Worm (Caenorhabditis elegans): Measurements from ENCODE around the gene C24D10.49.
A peak's percentile ranks its signal among the peaks of the same experiment; 100 is the strongest.

Gene C24D10.49

DNA sequence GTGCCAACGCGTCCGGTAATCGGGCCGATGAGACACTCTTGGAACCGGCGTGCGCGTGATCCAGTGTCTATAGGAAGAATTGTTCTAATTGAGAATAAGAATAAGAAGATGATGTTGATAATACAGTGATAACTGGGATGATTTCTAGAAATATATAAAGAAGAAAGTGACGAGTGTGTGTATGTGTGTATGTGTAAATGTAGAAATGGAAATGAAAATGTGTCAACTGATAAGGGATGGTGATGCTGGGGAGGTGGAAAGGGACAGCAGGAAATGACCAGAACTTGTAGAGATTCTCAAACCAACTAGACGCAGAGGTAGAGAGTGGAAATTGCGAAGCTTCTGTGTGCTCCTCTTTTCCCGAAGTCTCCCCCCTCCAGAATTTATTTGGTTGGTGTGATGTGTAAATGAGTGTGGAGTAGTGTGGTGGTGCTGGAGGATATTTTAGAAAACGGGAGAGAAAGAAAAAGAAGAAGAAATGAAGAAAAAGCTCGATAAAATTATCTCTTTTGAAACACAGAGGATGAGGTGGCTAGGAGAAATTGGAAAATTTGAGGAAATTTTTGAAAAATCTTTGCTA, 23.2 kb downstream of the C24D10.49 start:
- TF ChIP-seq K09A11.1 (tag; optimal IDR thresholded peaks at IDR 0.05; ENCODE audit: insufficient read depth) (no peak), C08G9.2 (tag; optimal IDR thresholded peaks at IDR 0.05) (no peak), sdc-2 (tag; optimal IDR thresholded peaks at IDR 0.05) (no peak), ceh-22 (tag; optimal IDR thresholded peaks at IDR 0.05) (no peak), nfya-1 (tag; optimal IDR thresholded peaks at IDR 0.05) (peak; percentile 60), hlh-15 (tag; optimal IDR thresholded peaks at IDR 0.05) (no peak), ceh-31 (tag; optimal IDR thresholded peaks at IDR 0.05) (peak; percentile 27), unc-55 (GFP tag; optimal IDR thresholded peaks at IDR 0.05) (peak; percentile 25), ttx-3 (tag; optimal IDR thresholded peaks at IDR 0.05) (no peak), C38D4.7 (GFP tag; optimal IDR thresholded peaks at IDR 0.05) (no peak), gmeb-2 (tag; optimal IDR thresholded peaks at IDR 0.05) (no peak), Y22D7AL.16 (tag; optimal IDR thresholded peaks at IDR 0.05) (no peak), pag-3 (tag; optimal IDR thresholded peaks at IDR 0.05; ENCODE audit: borderline replicate concordance) (no peak), che-1 (tag; optimal IDR thresholded peaks at IDR 0.05) (no peak), ceh-18 (tag; optimal IDR thresholded peaks at IDR 0.05) (peak; percentile 66), lin-11 (tag; optimal IDR thresholded peaks at IDR 0.05) (no peak), fax-1 (tag; optimal IDR thresholded peaks at IDR 0.05) (no peak), ceh-9 (tag; optimal IDR thresholded peaks at IDR 0.05) (no peak), fkh-10 (GFP tag; optimal IDR thresholded peaks at IDR 0.05) (no peak), rnt-1 (tag; optimal IDR thresholded peaks at IDR 0.05) (peak; percentile 5), pha-2 (tag; optimal IDR thresholded peaks at IDR 0.05) (no peak), ama-1 (optimal IDR thresholded peaks at IDR 0.05) (no peak), ceh-24 (tag; optimal IDR thresholded peaks at IDR 0.05) (no peak), ets-4 (tag; optimal IDR thresholded peaks at IDR 0.05) (no peak), unc-42 (tag; optimal IDR thresholded peaks at IDR 0.05) (peak; percentile 42), tbx-2 (tag; optimal IDR thresholded peaks at IDR 0.05) (peak; percentile 17), fkh-6 (tag; optimal IDR thresholded peaks at IDR 0.05) (no peak), mec-3 (tag; optimal IDR thresholded peaks at IDR 0.05; ENCODE audit: borderline replicate concordance) (no peak), unc-3 (GFP tag; conservative IDR thresholded peaks at IDR 0.05) (no peak), unc-3 (tag; optimal IDR thresholded peaks at IDR 0.05) (no peak), elt-4 (tag; optimal IDR thresholded peaks at IDR 0.05) (no peak), pros-1 (tag; optimal IDR thresholded peaks at IDR 0.05) (no peak), elt-2 (tag; optimal IDR thresholded peaks at IDR 0.05) (no peak)

ce11 chrIV:5131781-5132180, 25.3 kb downstream of the C24D10.49 start:
- no peak for TF ChIP-seq gmeb-2 (tag; optimal IDR thresholded peaks at IDR 0.05)

- TF ChIP-seq sox-2 (GFP tag; IDR thresholded peaks at IDR 0.05): no peak
- TF ChIP-seq che-1 (tag; optimal IDR thresholded peaks at IDR 0.05): no peak
- TF ChIP-seq odd-2 (tag; optimal IDR thresholded peaks at IDR 0.05): no peak
- TF ChIP-seq ceh-24 (tag; optimal IDR thresholded peaks at IDR 0.05): no peak
- no peak for TF ChIP-seq nhr-11 (tag; optimal IDR thresholded peaks at IDR 0.05)
- no peak for TF ChIP-seq sdc-2 (tag; optimal IDR thresholded peaks at IDR 0.05)
- no peak for TF ChIP-seq ceh-45 (GFP tag; IDR thresholded peaks at IDR 0.05)
- no peak for TF ChIP-seq nfya-1 (tag; optimal IDR thresholded peaks at IDR 0.05)
- no peak for TF ChIP-seq pag-3 (tag; optimal IDR thresholded peaks at IDR 0.05; ENCODE audit: borderline replicate concordance)
- TF ChIP-seq pat-9 (tag; optimal IDR thresholded peaks at IDR 0.05): no peak
- no peak for TF ChIP-seq T23F11.4 (GFP tag; optimal IDR thresholded peaks at IDR 0.05)
- no peak for TF ChIP-seq pha-4 (tag; optimal IDR thresholded peaks at IDR 0.05)
- TF ChIP-seq K09A11.1 (tag; optimal IDR thresholded peaks at IDR 0.05; ENCODE audit: insufficient read depth): no peak
- TF ChIP-seq hlh-15 (tag; optimal IDR thresholded peaks at IDR 0.05): no peak
- no peak for TF ChIP-seq rnt-1 (tag; optimal IDR thresholded peaks at IDR 0.05)
- TF ChIP-seq hlh-6 (tag; optimal IDR thresholded peaks at IDR 0.05): no peak
- no peak for TF ChIP-seq fkh-6 (tag; optimal IDR thresholded peaks at IDR 0.05)
- no peak for TF ChIP-seq ztf-16 (tag; optimal IDR thresholded peaks at IDR 0.05)
- TF ChIP-seq elt-2 (tag; optimal IDR thresholded peaks at IDR 0.05): no peak
Observed at ce11 chrIV:5121995-5122394, 35.1 kb downstream of the C24D10.49 start, which contains the start of gene tkr-3. Gene tkr-3 (minus strand): TSS chrIV:5122095.
